Worm (Caenorhabditis elegans): Measurements from ENCODE around the gene nlp-66.

nlp-66 gene

ce11 chrX:11134750-11135394, 18.2 kb upstream of the nlp-66 start:
- TF ChIP-seq scrt-1 (GFP tag; IDR thresholded peaks at IDR 0.05) (no peak), tra-4 (tag; optimal IDR thresholded peaks at IDR 0.05) (no peak), ceh-13 (GFP tag; optimal IDR thresholded peaks at IDR 0.05) (no peak), B0310.2 (tag; optimal IDR thresholded peaks at IDR 0.05) (no peak), sea-1 (GFP tag; conservative IDR thresholded peaks at IDR 0.05) (no peak), hnd-1 (tag; optimal IDR thresholded peaks at IDR 0.05) (no peak), F13C5.2 (tag; optimal IDR thresholded peaks at IDR 0.05) (no peak), flt-1 (GFP tag; IDR thresholded peaks at IDR 0.05) (no peak), ets-7 (tag; optimal IDR thresholded peaks at IDR 0.05) (no peak), ceh-36 (tag; optimal IDR thresholded peaks at IDR 0.05) (no peak), ama-1 (optimal IDR thresholded peaks at IDR 0.05) (no peak), tbx-37 (GFP tag; conservative IDR thresholded peaks at IDR 0.05) (no peak), aly-1 (tag; optimal IDR thresholded peaks at IDR 0.05) (no peak)

ce11 chrX:11132260-11132659, 15.6 kb upstream of the nlp-66 start:
- TF ChIP-seq tbx-37 (GFP tag; conservative IDR thresholded peaks at IDR 0.05) (no peak), ceh-36 (tag; optimal IDR thresholded peaks at IDR 0.05) (no peak), sea-1 (GFP tag; conservative IDR thresholded peaks at IDR 0.05) (no peak), flt-1 (GFP tag; IDR thresholded peaks at IDR 0.05) (no peak), hmg-4 (GFP tag; optimal IDR thresholded peaks at IDR 0.05) (no peak)

- TF ChIP-seq hmbx-1 (tag; optimal IDR thresholded peaks at IDR 0.05), result no peak
- no peak for TF ChIP-seq pes-1 (GFP tag; IDR thresholded peaks at IDR 0.05)
- no peak for TF ChIP-seq sea-1 (GFP tag; conservative IDR thresholded peaks at IDR 0.05)
- TF ChIP-seq ama-1 (optimal IDR thresholded peaks at IDR 0.05), result no peak
- TF ChIP-seq F13C5.2 (tag; optimal IDR thresholded peaks at IDR 0.05), result no peak
- TF ChIP-seq ceh-36 (tag; optimal IDR thresholded peaks at IDR 0.05), result no peak
- no peak for TF ChIP-seq tbx-11 (GFP tag; IDR thresholded peaks at IDR 0.05)
- no peak for TF ChIP-seq scrt-1 (GFP tag; IDR thresholded peaks at IDR 0.05)
- no peak for TF ChIP-seq aly-1 (tag; optimal IDR thresholded peaks at IDR 0.05)
- no peak for TF ChIP-seq tbx-37 (GFP tag; conservative IDR thresholded peaks at IDR 0.05)
- TF ChIP-seq hmg-4 (GFP tag; optimal IDR thresholded peaks at IDR 0.05), result no peak
- no peak for TF ChIP-seq B0310.2 (tag; optimal IDR thresholded peaks at IDR 0.05)
- TF ChIP-seq ets-7 (tag; optimal IDR thresholded peaks at IDR 0.05), result no peak
- TF ChIP-seq ceh-13 (GFP tag; optimal IDR thresholded peaks at IDR 0.05), result no peak
These were observed 9.6 kb upstream of the nlp-66 start for ce11 chrX:11126259-11126658.

- TF ChIP-seq tra-4 (tag; optimal IDR thresholded peaks at IDR 0.05), result no peak
- no peak for TF ChIP-seq F13C5.2 (tag; optimal IDR thresholded peaks at IDR 0.05)
- TF ChIP-seq aly-1 (tag; optimal IDR thresholded peaks at IDR 0.05), result no peak
- no peak for TF ChIP-seq hmg-4 (GFP tag; optimal IDR thresholded peaks at IDR 0.05)
- no peak for TF ChIP-seq ceh-36 (tag; optimal IDR thresholded peaks at IDR 0.05)
- TF ChIP-seq scrt-1 (GFP tag; IDR thresholded peaks at IDR 0.05), result no peak
- no peak for TF ChIP-seq hmbx-1 (tag; optimal IDR thresholded peaks at IDR 0.05)
- no peak for TF ChIP-seq ets-7 (tag; optimal IDR thresholded peaks at IDR 0.05)
- no peak for TF ChIP-seq pes-1 (GFP tag; IDR thresholded peaks at IDR 0.05)
- no peak for TF ChIP-seq ceh-13 (GFP tag; optimal IDR thresholded peaks at IDR 0.05)
- no peak for TF ChIP-seq flt-1 (GFP tag; IDR thresholded peaks at IDR 0.05)
- no peak for TF ChIP-seq tbx-11 (GFP tag; IDR thresholded peaks at IDR 0.05)
- TF ChIP-seq ama-1 (optimal IDR thresholded peaks at IDR 0.05), result no peak
- no peak for TF ChIP-seq B0310.2 (tag; optimal IDR thresholded peaks at IDR 0.05)
These were observed 8.9 kb upstream of the nlp-66 start, which contains the start of gene alr-1 for ce11 chrX:11125520-11125919. Gene alr-1 (minus strand): TSS chrX:11125620.

- TF ChIP-seq hmbx-1 (tag; optimal IDR thresholded peaks at IDR 0.05) (no peak), scrt-1 (GFP tag; IDR thresholded peaks at IDR 0.05) (no peak), flt-1 (GFP tag; IDR thresholded peaks at IDR 0.05) (no peak), hmg-4 (GFP tag; optimal IDR thresholded peaks at IDR 0.05) (no peak), pes-1 (GFP tag; IDR thresholded peaks at IDR 0.05) (no peak), ets-7 (tag; optimal IDR thresholded peaks at IDR 0.05) (no peak), hnd-1 (tag; optimal IDR thresholded peaks at IDR 0.05) (no peak), ceh-36 (tag; optimal IDR thresholded peaks at IDR 0.05) (no peak), ceh-13 (GFP tag; optimal IDR thresholded peaks at IDR 0.05) (no peak), B0310.2 (tag; optimal IDR thresholded peaks at IDR 0.05) (no peak), tbx-37 (GFP tag; conservative IDR thresholded peaks at IDR 0.05) (no peak)
These were observed 7.4 kb upstream of the nlp-66 start for ce11 chrX:11123998-11124397.

- TF ChIP-seq ama-1 (optimal IDR thresholded peaks at IDR 0.05) (no peak), ceh-36 (tag; optimal IDR thresholded peaks at IDR 0.05) (no peak), F13C5.2 (tag; optimal IDR thresholded peaks at IDR 0.05) (no peak), flt-1 (GFP tag; IDR thresholded peaks at IDR 0.05) (no peak), ets-7 (tag; optimal IDR thresholded peaks at IDR 0.05) (no peak), scrt-1 (GFP tag; IDR thresholded peaks at IDR 0.05) (no peak), B0310.2 (tag; optimal IDR thresholded peaks at IDR 0.05) (no peak), pes-1 (GFP tag; IDR thresholded peaks at IDR 0.05) (no peak)
These were observed 5.8 kb upstream of the nlp-66 start for ce11 chrX:11122412-11122811.

- TF ChIP-seq B0310.2 (tag; optimal IDR thresholded peaks at IDR 0.05) (no peak), aly-1 (tag; optimal IDR thresholded peaks at IDR 0.05) (no peak), scrt-1 (GFP tag; IDR thresholded peaks at IDR 0.05) (no peak), ets-7 (tag; optimal IDR thresholded peaks at IDR 0.05) (no peak), tbx-37 (GFP tag; conservative IDR thresholded peaks at IDR 0.05) (no peak), tbx-11 (GFP tag; IDR thresholded peaks at IDR 0.05) (no peak), sea-1 (GFP tag; conservative IDR thresholded peaks at IDR 0.05) (no peak), pes-1 (GFP tag; IDR thresholded peaks at IDR 0.05) (no peak), ceh-36 (tag; optimal IDR thresholded peaks at IDR 0.05) (no peak), ceh-13 (GFP tag; optimal IDR thresholded peaks at IDR 0.05) (no peak), tra-4 (tag; optimal IDR thresholded peaks at IDR 0.05) (no peak), hmbx-1 (tag; optimal IDR thresholded peaks at IDR 0.05) (no peak), ama-1 (optimal IDR thresholded peaks at IDR 0.05) (no peak), hnd-1 (tag; optimal IDR thresholded peaks at IDR 0.05) (no peak), F13C5.2 (tag; optimal IDR thresholded peaks at IDR 0.05) (no peak), hmg-4 (GFP tag; optimal IDR thresholded peaks at IDR 0.05) (no peak)
These were observed 4.2 kb upstream of the nlp-66 start, which contains the start of gene R08B4.3 for ce11 chrX:11120808-11121207. Gene R08B4.3 (minus strand): TSS chrX:11121005.
